Fruit fly (Drosophila melanogaster): ENCODE data around the gene RpL30.

The RpL30 gene

dm6 chr2L:18968370-18969105 is 40.6 kb downstream of the RpL30 start, which contains the start of the genes Nak and Tango6 (continued):
- peak; percentile 92 for TF ChIP-seq hb (GFP tag; IDR thresholded peaks at IDR 0.05; ENCODE audit: partially characterized antibody)
- TF ChIP-seq TFAM (GFP tag; optimal IDR thresholded peaks at IDR 0.05) = no peak
- TF ChIP-seq CG12942 (GFP tag; optimal IDR thresholded peaks at IDR 0.05) = no peak
- TF ChIP-seq ash1 (GFP tag; optimal IDR thresholded peaks at IDR 0.05) = no peak
- TF ChIP-seq Deaf1 (tag; optimal IDR thresholded peaks at IDR 0.05) = no peak
- no peak for TF ChIP-seq eve (GFP tag; optimal IDR thresholded peaks at IDR 0.05)
- TF ChIP-seq pum (GFP tag; optimal IDR thresholded peaks at IDR 0.05) = no peak
- peak; percentile 3 for TF ChIP-seq CG9876 (GFP tag; optimal IDR thresholded peaks at IDR 0.05)
- no peak for TF ChIP-seq CG2202 (tag; optimal IDR thresholded peaks at IDR 0.05)
- peak; percentile 83 for TF ChIP-seq CG6791 (GFP tag; IDR thresholded peaks at IDR 0.05; ENCODE audit: partially characterized antibody)
- TF ChIP-seq CG32532 (GFP tag; IDR thresholded peaks at IDR 0.05) = no peak; the same call in 1 of the 2 replicates
- TF ChIP-seq Gsc (GFP tag; IDR thresholded peaks at IDR 0.05) = no peak
- TF ChIP-seq Tbp (GFP tag; optimal IDR thresholded peaks at IDR 0.05) = no peak
- peak; percentile 8 for TF ChIP-seq CG7987 (GFP tag; optimal IDR thresholded peaks at IDR 0.05)
- peak; percentile 64 for TF ChIP-seq CG17829 (tag; optimal IDR thresholded peaks at IDR 0.05)
- TF ChIP-seq Fer3 (tag; optimal IDR thresholded peaks at IDR 0.05) = no peak
- TF ChIP-seq CG8290 (GFP tag; optimal IDR thresholded peaks at IDR 0.05) = peak; percentile 24
- peak; percentile 14 to 51 for TF ChIP-seq CG8290 (tag; optimal IDR thresholded peaks at IDR 0.05)
- no peak for TF ChIP-seq otp (GFP tag; IDR thresholded peaks at IDR 0.05)
- TF ChIP-seq Camta (GFP tag; optimal IDR thresholded peaks at IDR 0.05) = peak; percentile 40
- no peak for TF ChIP-seq CG8089 (GFP tag; optimal IDR thresholded peaks at IDR 0.05)
- TF ChIP-seq CG4820 (GFP tag; optimal IDR thresholded peaks at IDR 0.05) = no peak
- no peak for TF ChIP-seq ara (GFP tag; IDR thresholded peaks at IDR 0.05)
- no peak for TF ChIP-seq tio (GFP tag; optimal IDR thresholded peaks at IDR 0.05)
- TF ChIP-seq Sox100B (GFP tag; optimal IDR thresholded peaks at IDR 0.05) = peak; percentile 13
- TF ChIP-seq CG18619 (GFP tag; optimal IDR thresholded peaks at IDR 0.05) = no peak
- peak; percentile 16 for TF ChIP-seq Nf-YB (GFP tag; optimal IDR thresholded peaks at IDR 0.05)
- no peak for TF ChIP-seq toy (GFP tag; IDR thresholded peaks at IDR 0.05)
- no peak for TF ChIP-seq Oaz (GFP tag; IDR thresholded peaks at IDR 0.05)
- TF ChIP-seq Dref (GFP tag; IDR thresholded peaks at IDR 0.05) = peak; percentile 73
- peak; percentile 62 for TF ChIP-seq NC2β (GFP tag; optimal IDR thresholded peaks at IDR 0.05)
- TF ChIP-seq CG6854 (GFP tag; optimal IDR thresholded peaks at IDR 0.05) = no peak
- no peak for TF ChIP-seq nom (GFP tag; optimal IDR thresholded peaks at IDR 0.05)
- TF ChIP-seq cg (GFP tag; optimal IDR thresholded peaks at IDR 0.05) = peak; percentile 87
- TF ChIP-seq Lpt (GFP tag; optimal IDR thresholded peaks at IDR 0.05) = no peak
- TF ChIP-seq Pdp1 (GFP tag; optimal IDR thresholded peaks at IDR 0.05) = peak in 1 of 2 experiments; percentile 54
- no peak for TF ChIP-seq CG6654 (GFP tag; optimal IDR thresholded peaks at IDR 0.05)
- no peak for TF ChIP-seq E2f1 (GFP tag; IDR thresholded peaks at IDR 0.05)
- no peak for TF ChIP-seq tx (GFP tag; optimal IDR thresholded peaks at IDR 0.05)
- peak; percentile 46 for TF ChIP-seq sug (tag; optimal IDR thresholded peaks at IDR 0.05)
- no peak for TF ChIP-seq CG17912 (GFP tag; optimal IDR thresholded peaks at IDR 0.05)
- peak; percentile 68 for TF ChIP-seq pzg (GFP tag; optimal IDR thresholded peaks at IDR 0.05)
- TF ChIP-seq maf-S (GFP tag; optimal IDR thresholded peaks at IDR 0.05) = peak; percentile 0
- no peak; the same call in none of the 2 replicates for TF ChIP-seq nerfin-2 (GFP tag; IDR thresholded peaks at IDR 0.05; ENCODE audit: partially characterized antibody)
- no peak for TF ChIP-seq sim (GFP tag; IDR thresholded peaks at IDR 0.05)
- no peak for TF ChIP-seq vfl (GFP tag; optimal IDR thresholded peaks at IDR 0.05)
- TF ChIP-seq CG7745 (tag; optimal IDR thresholded peaks at IDR 0.05) = no peak
- TF ChIP-seq shn (GFP tag; optimal IDR thresholded peaks at IDR 0.05) = peak; percentile 23
- TF ChIP-seq Sry-β (GFP tag; optimal IDR thresholded peaks at IDR 0.05) = peak; percentile 83
- no peak for TF ChIP-seq CG8944 (GFP tag; optimal IDR thresholded peaks at IDR 0.05)

All from whole organism, embryonic.